ENCODE assay signal across 1 fruit fly cellular context in the genomic region with DNA sequence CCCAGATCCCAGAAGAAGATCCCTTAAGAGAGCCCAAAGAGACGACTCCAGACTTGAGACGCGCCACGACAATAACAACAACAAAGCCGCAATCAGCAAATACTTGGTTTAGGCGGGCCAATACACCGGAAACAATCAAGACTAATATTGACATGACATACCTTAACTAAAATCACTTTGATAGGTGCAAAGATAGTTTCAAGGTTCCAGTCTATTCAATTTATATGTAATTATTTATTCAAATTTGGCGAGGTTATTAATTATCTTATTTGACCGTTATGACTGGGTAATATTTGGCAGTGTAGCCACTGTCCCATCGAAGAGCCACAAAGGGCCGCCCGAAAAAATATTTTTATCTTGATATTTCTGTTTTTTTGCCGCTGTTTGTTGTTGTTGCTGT.
TF ChIP-seq lines count a peak whose summit lies in the region.

No protein-coding gene starts in this region.

TF ChIP-seq in whole organism, embryonic, 481 proteins besides CTCF, POLR2A, EP300 and RAD21 (continued from another document and continues in another):
- TF ChIP-seq abd-A (tag; optimal IDR thresholded peaks at IDR 0.05; lab: Kevin White, UChicago), result no peak
- no peak for TF ChIP-seq CG6175 (GFP tag; IDR thresholded peaks at IDR 0.05; lab: Robert Waterston, UW)
- TF ChIP-seq Hr51 (GFP tag; optimal IDR thresholded peaks at IDR 0.05; lab: Kevin White, UChicago), result peak in 1 of 2 experiments; percentile 58
- peak; percentile 61 for TF ChIP-seq H2.0 (GFP tag; IDR thresholded peaks at IDR 0.05; lab: Robert Waterston, UW)
- no peak for TF ChIP-seq salm (tag; optimal IDR thresholded peaks at IDR 0.05; lab: Kevin White, UChicago)
- no peak for TF ChIP-seq maf-S (GFP tag; optimal IDR thresholded peaks at IDR 0.05; lab: Kevin White, UChicago)
- no peak for TF ChIP-seq luna (GFP tag; optimal IDR thresholded peaks at IDR 0.05; lab: Kevin White, UChicago)
- TF ChIP-seq CG6254 (GFP tag; optimal IDR thresholded peaks at IDR 0.05; lab: Kevin White, UChicago), result peak; percentile 36
- TF ChIP-seq CG1529 (GFP tag; optimal IDR thresholded peaks at IDR 0.05; lab: Kevin White, UChicago), result no peak
- TF ChIP-seq tap (tag; optimal IDR thresholded peaks at IDR 0.05; lab: Kevin White, UChicago), result peak; percentile 56
- no peak for TF ChIP-seq CG11398 (GFP tag; optimal IDR thresholded peaks at IDR 0.05; lab: Kevin White, UChicago)
- peak; percentile 32 for TF ChIP-seq CG33557 (GFP tag; optimal IDR thresholded peaks at IDR 0.05; lab: Kevin White, UChicago)
- no peak for TF ChIP-seq Hr39 (optimal IDR thresholded peaks at IDR 0.05; lab: Kevin White, UChicago)
- peak; percentile 52 for TF ChIP-seq trem (tag; optimal IDR thresholded peaks at IDR 0.05; lab: Kevin White, UChicago)
- no peak for TF ChIP-seq Gsc (GFP tag; IDR thresholded peaks at IDR 0.05; lab: Robert Waterston, UW)
- TF ChIP-seq CG1603 (tag; optimal IDR thresholded peaks at IDR 0.05; lab: Kevin White, UChicago), result peak; percentile 76
- TF ChIP-seq Jarid2 (GFP tag; optimal IDR thresholded peaks at IDR 0.05; lab: Kevin White, UChicago), result no peak
- TF ChIP-seq CG7839 (tag; optimal IDR thresholded peaks at IDR 0.05; lab: Kevin White, UChicago), result peak; percentile 70
- TF ChIP-seq gem (tag; optimal IDR thresholded peaks at IDR 0.05; lab: Kevin White, UChicago), result peak; percentile 79
- no peak for TF ChIP-seq ab (GFP tag; optimal IDR thresholded peaks at IDR 0.05; lab: Kevin White, UChicago)
- peak; percentile 4 for TF ChIP-seq CG12104 (GFP tag; optimal IDR thresholded peaks at IDR 0.05; lab: Kevin White, UChicago)
- TF ChIP-seq hkb (optimal IDR thresholded peaks at IDR 0.05; lab: Kevin White, UChicago), result no peak
- TF ChIP-seq hkb (GFP tag; IDR thresholded peaks at IDR 0.05; lab: Robert Waterston, UW), result peak; percentile 64; the same call in 1 of the 2 replicates
- peak; percentile 0 for TF ChIP-seq caup (GFP tag; optimal IDR thresholded peaks at IDR 0.05; lab: Kevin White, UChicago; ENCODE audit: severe bottlenecking)
- no peak for TF ChIP-seq CG15514 (GFP tag; optimal IDR thresholded peaks at IDR 0.05; lab: Kevin White, UChicago)
- TF ChIP-seq row (GFP tag; IDR thresholded peaks at IDR 0.05; lab: Robert Waterston, UW), result peak; percentile 70
- peak; percentile 47; the same call in 1 of the 3 replicates for TF ChIP-seq ase (GFP tag; IDR thresholded peaks at IDR 0.05; lab: Robert Waterston, UW)
- TF ChIP-seq sima (GFP tag; optimal IDR thresholded peaks at IDR 0.05; lab: Kevin White, UChicago), result no peak
- TF ChIP-seq Nf-YB (GFP tag; optimal IDR thresholded peaks at IDR 0.05; lab: Kevin White, UChicago), result peak; percentile 8
- no peak for TF ChIP-seq CG12299 (tag; optimal IDR thresholded peaks at IDR 0.05; lab: Kevin White, UChicago)
- 0 out of 2 replicates have a peak, but pooled peaks have one; percentile 11 for TF ChIP-seq wor (GFP tag; IDR thresholded peaks at IDR 0.05; lab: Robert Waterston, UW)
- no peak for TF ChIP-seq CG12236 (GFP tag; optimal IDR thresholded peaks at IDR 0.05; lab: Kevin White, UChicago)
- peak; percentile 2 for TF ChIP-seq CG9609 (GFP tag; optimal IDR thresholded peaks at IDR 0.05; lab: Kevin White, UChicago)
- TF ChIP-seq CG18262 (tag; optimal IDR thresholded peaks at IDR 0.05; lab: Kevin White, UChicago), result peak; percentile 73
- TF ChIP-seq pfk (GFP tag; optimal IDR thresholded peaks at IDR 0.05; lab: Kevin White, UChicago), result no peak
- TF ChIP-seq Poxn (GFP tag; IDR thresholded peaks at IDR 0.05; lab: Robert Waterston, UW), result no peak
- no peak for TF ChIP-seq Vsx1 (GFP tag; optimal IDR thresholded peaks at IDR 0.05; lab: Kevin White, UChicago)
- TF ChIP-seq org-1 (GFP tag; optimal IDR thresholded peaks at IDR 0.05; lab: Kevin White, UChicago), result peak; percentile 35
- TF ChIP-seq CG17186 (GFP tag; optimal IDR thresholded peaks at IDR 0.05; lab: Kevin White, UChicago), result no peak
- TF ChIP-seq fd96Cb (tag; optimal IDR thresholded peaks at IDR 0.05; lab: Kevin White, UChicago), result peak; percentile 61
- no peak for TF ChIP-seq inv (GFP tag; IDR thresholded peaks at IDR 0.05; lab: Robert Waterston, UW; ENCODE audit: partially characterized antibody)
- no peak for TF ChIP-seq CG4328 (GFP tag; optimal IDR thresholded peaks at IDR 0.05; lab: Kevin White, UChicago)
- peak; percentile 29 for TF ChIP-seq CG12769 (tag; optimal IDR thresholded peaks at IDR 0.05; lab: Kevin White, UChicago)
- no peak for TF ChIP-seq NK7.1 (GFP tag; optimal IDR thresholded peaks at IDR 0.05; lab: Kevin White, UChicago)
- TF ChIP-seq CG8359 (GFP tag; optimal IDR thresholded peaks at IDR 0.05; lab: Kevin White, UChicago; ENCODE audit: borderline replicate concordance), result peak; percentile 55
- no peak for TF ChIP-seq D (optimal IDR thresholded peaks at IDR 0.05; lab: Kevin White, UChicago)
- peak; percentile 58 for TF ChIP-seq D (GFP tag; optimal IDR thresholded peaks at IDR 0.05; lab: Kevin White, UChicago)
- TF ChIP-seq psq (GFP tag; optimal IDR thresholded peaks at IDR 0.05; lab: Kevin White, UChicago), result no peak
- peak; percentile 66 for TF ChIP-seq fd102C (GFP tag; optimal IDR thresholded peaks at IDR 0.05; lab: Kevin White, UChicago)
- TF ChIP-seq CG7357 (GFP tag; IDR thresholded peaks at IDR 0.05; lab: Robert Waterston, UW), result peak; percentile 52; the same call in 2 of the 3 replicates
- TF ChIP-seq CG2875 (GFP tag; optimal IDR thresholded peaks at IDR 0.05; lab: Kevin White, UChicago), result peak; percentile 7
- TF ChIP-seq CG9727 (GFP tag; optimal IDR thresholded peaks at IDR 0.05; lab: Kevin White, UChicago), result peak; percentile 75
- peak; percentile 13 for TF ChIP-seq Usf (GFP tag; optimal IDR thresholded peaks at IDR 0.05; lab: Kevin White, UChicago)
- TF ChIP-seq tx (GFP tag; optimal IDR thresholded peaks at IDR 0.05; lab: Kevin White, UChicago), result no peak
- peak; percentile 50 for TF ChIP-seq Mad (GFP tag; optimal IDR thresholded peaks at IDR 0.05; lab: Kevin White, UChicago)
- no peak for TF ChIP-seq CG13894 (tag; optimal IDR thresholded peaks at IDR 0.05; lab: Kevin White, UChicago)
- peak; percentile 84 for TF ChIP-seq Med (GFP tag; lab: Kevin White, UChicago)
- no peak for TF ChIP-seq Dbx (GFP tag; IDR thresholded peaks at IDR 0.05; lab: Robert Waterston, UW)
- TF ChIP-seq CG11085 (GFP tag; IDR thresholded peaks at IDR 0.05; lab: Robert Waterston, UW), result no peak
- TF ChIP-seq CG8290 (GFP tag; optimal IDR thresholded peaks at IDR 0.05; lab: Kevin White, UChicago), result no peak
- no peak for TF ChIP-seq CG8290 (tag; optimal IDR thresholded peaks at IDR 0.05; lab: Kevin White, UChicago)
- TF ChIP-seq eyg (GFP tag; optimal IDR thresholded peaks at IDR 0.05; lab: Kevin White, UChicago), result no peak
- TF ChIP-seq CG1024 (GFP tag; IDR thresholded peaks at IDR 0.05; lab: Robert Waterston, UW), result no peak
- TF ChIP-seq jumu (GFP tag; optimal IDR thresholded peaks at IDR 0.05; lab: Kevin White, UChicago), result peak; percentile 29
- TF ChIP-seq dmrt11E (tag; optimal IDR thresholded peaks at IDR 0.05; lab: Kevin White, UChicago), result peak; percentile 75
- TF ChIP-seq Antp (GFP tag; optimal IDR thresholded peaks at IDR 0.05; lab: Kevin White, UChicago), result no peak
- peak; percentile 53 for TF ChIP-seq CG30403 (GFP tag; optimal IDR thresholded peaks at IDR 0.05; lab: Kevin White, UChicago)
- no peak for TF ChIP-seq Side (GFP tag; optimal IDR thresholded peaks at IDR 0.05; lab: Kevin White, UChicago)
- peak; percentile 61 for TF ChIP-seq ac (GFP tag; optimal IDR thresholded peaks at IDR 0.05; lab: Kevin White, UChicago)
- TF ChIP-seq dysf (GFP tag; IDR thresholded peaks at IDR 0.05; lab: Robert Waterston, UW), result peak; percentile 60; the same call in 1 of the 3 replicates
- peak; percentile 44 for TF ChIP-seq CG7556 (GFP tag; optimal IDR thresholded peaks at IDR 0.05; lab: Kevin White, UChicago)
- 0 out of 2 replicates have a peak, but pooled peaks have one; percentile 30 for TF ChIP-seq gt (GFP tag; IDR thresholded peaks at IDR 0.05; lab: Robert Waterston, UW)
- TF ChIP-seq tll (GFP tag; optimal IDR thresholded peaks at IDR 0.05; lab: Kevin White, UChicago), result peak in 1 of 2 experiments; percentile 4
- TF ChIP-seq CG18476 (GFP tag; optimal IDR thresholded peaks at IDR 0.05; lab: Kevin White, UChicago), result peak; percentile 15
- peak; percentile 48 for TF ChIP-seq lilli (GFP tag; optimal IDR thresholded peaks at IDR 0.05; lab: Kevin White, UChicago)
- no peak for TF ChIP-seq CG10565 (GFP tag; optimal IDR thresholded peaks at IDR 0.05; lab: Kevin White, UChicago)
- peak; percentile 18 for TF ChIP-seq Hsf (GFP tag; optimal IDR thresholded peaks at IDR 0.05; lab: Kevin White, UChicago)
- TF ChIP-seq ash1 (GFP tag; optimal IDR thresholded peaks at IDR 0.05; lab: Kevin White, UChicago), result no peak
- TF ChIP-seq Nf-YC (tag; optimal IDR thresholded peaks at IDR 0.05; lab: Kevin White, UChicago), result no peak
- no peak for TF ChIP-seq hth (optimal IDR thresholded peaks at IDR 0.05; lab: Kevin White, UChicago)
- TF ChIP-seq sqz (GFP tag; optimal IDR thresholded peaks at IDR 0.05; lab: Kevin White, UChicago), result peak; percentile 8
- no peak for TF ChIP-seq CG3995 (GFP tag; optimal IDR thresholded peaks at IDR 0.05; lab: Kevin White, UChicago)
- TF ChIP-seq B-H2 (GFP tag; optimal IDR thresholded peaks at IDR 0.05; lab: Kevin White, UChicago), result no peak
- TF ChIP-seq CG2120 (GFP tag; optimal IDR thresholded peaks at IDR 0.05; lab: Kevin White, UChicago), result peak; percentile 9
- no peak for TF ChIP-seq p53 (GFP tag; optimal IDR thresholded peaks at IDR 0.05; lab: Kevin White, UChicago)
- TF ChIP-seq Opbp (GFP tag; IDR thresholded peaks at IDR 0.05; lab: Robert Waterston, UW; ENCODE audit: partially characterized antibody), result no peak
- TF ChIP-seq CG13296 (GFP tag; optimal IDR thresholded peaks at IDR 0.05; lab: Kevin White, UChicago), result peak; percentile 15
- TF ChIP-seq run (tag; optimal IDR thresholded peaks at IDR 0.05; lab: Kevin White, UChicago), result no peak
- TF ChIP-seq yki (optimal IDR thresholded peaks at IDR 0.05; lab: Kevin White, UChicago), result no peak
- no peak for TF ChIP-seq ranshi (GFP tag; IDR thresholded peaks at IDR 0.05; lab: Robert Waterston, UW)
- TF ChIP-seq fu2 (GFP tag; optimal IDR thresholded peaks at IDR 0.05; lab: Kevin White, UChicago), result no peak
- no peak for TF ChIP-seq NfI (GFP tag; optimal IDR thresholded peaks at IDR 0.05; lab: Kevin White, UChicago)
- peak; percentile 21 for TF ChIP-seq slou (GFP tag; optimal IDR thresholded peaks at IDR 0.05; lab: Kevin White, UChicago)
- no peak for TF ChIP-seq CG4617 (GFP tag; optimal IDR thresholded peaks at IDR 0.05; lab: Kevin White, UChicago; ENCODE audit: borderline replicate concordance)
- TF ChIP-seq CG3281 (GFP tag; optimal IDR thresholded peaks at IDR 0.05; lab: Kevin White, UChicago), result peak; percentile 14
- TF ChIP-seq stwl (tag; optimal IDR thresholded peaks at IDR 0.05; lab: Kevin White, UChicago), result peak; percentile 18
- TF ChIP-seq pita (GFP tag; optimal IDR thresholded peaks at IDR 0.05; lab: Kevin White, UChicago), result no peak
- TF ChIP-seq gsb-n (tag; optimal IDR thresholded peaks at IDR 0.05; lab: Kevin White, UChicago), result peak; percentile 13
- no peak for TF ChIP-seq CG17802 (tag; optimal IDR thresholded peaks at IDR 0.05; lab: Kevin White, UChicago)
- TF ChIP-seq nerfin-1 (tag; optimal IDR thresholded peaks at IDR 0.05; lab: Kevin White, UChicago), result peak; percentile 44
- TF ChIP-seq tgo (GFP tag; IDR thresholded peaks at IDR 0.05; lab: Robert Waterston, UW), result peak; percentile 40; the same call in 1 of the 3 replicates
- TF ChIP-seq CG10267 (tag; optimal IDR thresholded peaks at IDR 0.05; lab: Kevin White, UChicago), result peak; percentile 55
- TF ChIP-seq CG3838 (GFP tag; optimal IDR thresholded peaks at IDR 0.05; lab: Kevin White, UChicago), result no peak
- TF ChIP-seq bbx (GFP tag; IDR thresholded peaks at IDR 0.05; lab: Robert Waterston, UW; ENCODE audit: partially characterized antibody), result no peak
- TF ChIP-seq CG8388 (GFP tag; optimal IDR thresholded peaks at IDR 0.05; lab: Kevin White, UChicago), result peak; percentile 38
- TF ChIP-seq MTF-1 (GFP tag; optimal IDR thresholded peaks at IDR 0.05; lab: Kevin White, UChicago; ENCODE audit: borderline replicate concordance), result no peak
- peak; percentile 62 for TF ChIP-seq CG2678 (tag; optimal IDR thresholded peaks at IDR 0.05; lab: Kevin White, UChicago)
- no peak for TF ChIP-seq Dek (tag; optimal IDR thresholded peaks at IDR 0.05; lab: Kevin White, UChicago)
- no peak for TF ChIP-seq dati (GFP tag; IDR thresholded peaks at IDR 0.05; lab: Robert Waterston, UW)
- peak; percentile 56 for TF ChIP-seq CG10959 (GFP tag; IDR thresholded peaks at IDR 0.05; lab: Robert Waterston, UW)
- TF ChIP-seq CG5245 (GFP tag; optimal IDR thresholded peaks at IDR 0.05; lab: Kevin White, UChicago), result no peak
- no peak for TF ChIP-seq insv (GFP tag; optimal IDR thresholded peaks at IDR 0.05; lab: Kevin White, UChicago)
- TF ChIP-seq usp (GFP tag; optimal IDR thresholded peaks at IDR 0.05; lab: Kevin White, UChicago), result no peak
- TF ChIP-seq NC2α (GFP tag; optimal IDR thresholded peaks at IDR 0.05; lab: Kevin White, UChicago), result no peak
- TF ChIP-seq CG13424 (tag; optimal IDR thresholded peaks at IDR 0.05; lab: Kevin White, UChicago), result peak; percentile 46
- no peak for TF ChIP-seq Dll (GFP tag; IDR thresholded peaks at IDR 0.05; lab: Robert Waterston, UW; ENCODE audit: partially characterized antibody)
- no peak for TF ChIP-seq otp (GFP tag; IDR thresholded peaks at IDR 0.05; lab: Robert Waterston, UW)
- peak; percentile 77 for TF ChIP-seq CG17829 (tag; optimal IDR thresholded peaks at IDR 0.05; lab: Kevin White, UChicago)
- TF ChIP-seq Kr (GFP tag; optimal IDR thresholded peaks at IDR 0.05; lab: Kevin White, UChicago), result no peak
- peak; percentile 27 to 54 for TF ChIP-seq chif (GFP tag; optimal IDR thresholded peaks at IDR 0.05; lab: Kevin White, UChicago)
- TF ChIP-seq hb (GFP tag; IDR thresholded peaks at IDR 0.05; lab: Robert Waterston, UW; ENCODE audit: partially characterized antibody), result no peak
- no peak for TF ChIP-seq kay (GFP tag; optimal IDR thresholded peaks at IDR 0.05; lab: Kevin White, UChicago)
- peak; percentile 22; the same call in 1 of the 2 replicates for TF ChIP-seq ssp (GFP tag; IDR thresholded peaks at IDR 0.05; lab: Robert Waterston, UW)
- peak; percentile 44; the same call in 1 of the 2 replicates for TF ChIP-seq E2f1 (GFP tag; IDR thresholded peaks at IDR 0.05; lab: Robert Waterston, UW)
- TF ChIP-seq cato (GFP tag; optimal IDR thresholded peaks at IDR 0.05; lab: Kevin White, UChicago; ENCODE audit: borderline replicate concordance), result no peak
- TF ChIP-seq B-H1 (GFP tag; IDR thresholded peaks at IDR 0.05; lab: Robert Waterston, UW), result no peak; the same call in 2 of the 3 replicates
- TF ChIP-seq fru (optimal IDR thresholded peaks at IDR 0.05; lab: Kevin White, UChicago), result no peak
- no peak for TF ChIP-seq da (GFP tag; optimal IDR thresholded peaks at IDR 0.05; lab: Kevin White, UChicago)
